Worm (Caenorhabditis elegans) whole organism, L2 larva: ENCODE measurements around the gene sre-36.

Experiments
- ama-1 ChIP-seq: fragments of 150-350 bp; optimal IDR thresholded peaks from 2 replicates; lab custom pipeline; 2018; ENCODE audit warnings: inconsistent platforms
- nhr-10 ChIP-seq: sonication (generic microtip); optimal IDR thresholded peaks from 2 replicates; lab custom pipeline; 2017; ENCODE audit warnings: missing biosample characterization, missing genetic modification characterization
- sma-9 ChIP-seq, 2 experiments: fragments of 150-350 bp in 1 of 2; sonication (generic microtip) in 1 of 2; optimal IDR thresholded peaks; 2 replicates each; lab custom pipeline; 2014 to 2016; ENCODE audit warnings: missing genetic modification characterization in 2 of 2, mild to moderate bottlenecking in 1 of 2, missing biosample characterization in 1 of 2, missing compliant biosample characterization in 1 of 2, missing genetic modification reagents in 1 of 2, moderate library complexity in 1 of 2
- unc-39 ChIP-seq: fragments of 150-350 bp; optimal IDR thresholded peaks from 2 replicates; lab custom pipeline; 2014; ENCODE audit warnings: missing biosample characterization, missing genetic modification characterization
- unc-62 ChIP-seq: fragments of 150-350 bp; optimal IDR thresholded peaks from 2 replicates; lab custom pipeline; 2014; ENCODE audit warnings: missing biosample characterization, missing genetic modification reagents, missing genetic modification characterization
- zag-1 ChIP-seq: fragments of 150-350 bp; optimal IDR thresholded peaks from 2 replicates; lab custom pipeline; 2014; ENCODE audit warnings: missing biosample characterization, missing genetic modification characterization
- ztf-4 ChIP-seq: fragments of 150-350 bp; optimal IDR thresholded peaks from 2 replicates; lab custom pipeline; 2014; ENCODE audit warnings: missing biosample characterization, missing genetic modification characterization

DNA sequence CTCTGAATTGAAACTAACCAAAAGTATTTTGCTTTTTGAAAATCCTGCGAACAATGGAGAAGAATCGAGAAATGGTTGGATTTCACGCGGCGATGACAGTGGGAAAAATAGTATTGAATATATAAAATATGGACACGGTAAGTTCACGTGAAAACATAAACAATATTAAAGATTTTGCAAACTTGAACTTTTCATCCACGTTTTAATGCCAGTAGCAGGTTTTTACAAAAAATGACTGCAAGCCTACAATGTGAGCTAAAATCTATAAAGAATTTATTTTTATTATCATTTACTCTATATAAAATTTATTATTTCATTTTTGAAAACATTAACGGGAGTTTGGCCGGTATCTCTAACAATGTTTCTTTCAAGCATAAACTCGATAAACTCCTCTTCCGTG, 30.0 kb downstream of the sre-36 start, which contains the start of gene F26D2.10:
- no peak for TF ChIP-seq unc-39 (tag; lab: Kevin White, UChicago)
- TF ChIP-seq zag-1 (tag; lab: Kevin White, UChicago), result no peak
- TF ChIP-seq nhr-10 (tag; lab: Kevin White, UChicago), result no peak
- TF ChIP-seq sma-9 (GFP tag; optimal IDR thresholded peaks at IDR 0.05; lab: Kevin White, UChicago), result no peak
- TF ChIP-seq sma-9 (tag; optimal IDR thresholded peaks at IDR 0.05; lab: Kevin White, UChicago), result no peak
- TF ChIP-seq ama-1 (lab: Kevin White, UChicago), result no peak
- no peak for TF ChIP-seq unc-62 (GFP tag; lab: Kevin White, UChicago)
- no peak for TF ChIP-seq ztf-4
